Fruit fly (Drosophila melanogaster): ENCODE measurements around the gene CG11456.

CG11456 gene

DNA sequence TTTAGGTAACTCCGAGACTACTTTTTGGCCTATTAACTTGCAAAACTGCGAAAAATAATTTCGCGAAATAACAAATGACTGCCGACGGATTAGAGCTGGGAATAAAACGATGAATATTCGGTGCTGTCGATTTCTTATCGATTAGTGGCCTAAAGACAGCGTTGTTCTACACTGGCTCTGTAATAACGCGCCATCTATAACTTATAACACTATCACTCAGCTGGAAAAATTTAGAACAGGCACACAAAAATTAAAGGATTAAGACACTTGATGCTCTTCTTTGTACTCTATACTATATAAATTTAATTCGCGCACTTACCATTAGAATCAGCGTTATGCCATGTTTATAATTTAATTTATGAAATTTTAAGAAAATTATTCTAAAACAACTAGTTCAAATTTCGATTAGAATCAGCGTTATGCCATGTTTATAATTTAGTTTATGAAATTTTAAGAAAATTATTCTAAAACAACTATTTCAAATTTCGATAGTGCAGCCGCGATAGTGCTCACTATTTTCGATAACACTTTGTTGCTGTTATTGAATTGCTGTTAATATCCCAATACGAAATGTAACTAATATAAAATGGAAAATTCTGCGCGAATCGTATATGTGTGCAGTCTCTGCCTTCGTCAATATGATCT, at the start of gene CG11456, which contains the start of gene CSN3:
Gene CG11456 (plus strand): TSS at position 523 of the 645 bp plus-strand sequence.
Gene CSN3 (minus strand): TSS at position 112 of the 645 bp plus-strand sequence.
- no peak for TF ChIP-seq EcR (GFP tag; optimal IDR thresholded peaks at IDR 0.05)
- no peak for TF ChIP-seq Dll (optimal IDR thresholded peaks at IDR 0.05)

DNA sequence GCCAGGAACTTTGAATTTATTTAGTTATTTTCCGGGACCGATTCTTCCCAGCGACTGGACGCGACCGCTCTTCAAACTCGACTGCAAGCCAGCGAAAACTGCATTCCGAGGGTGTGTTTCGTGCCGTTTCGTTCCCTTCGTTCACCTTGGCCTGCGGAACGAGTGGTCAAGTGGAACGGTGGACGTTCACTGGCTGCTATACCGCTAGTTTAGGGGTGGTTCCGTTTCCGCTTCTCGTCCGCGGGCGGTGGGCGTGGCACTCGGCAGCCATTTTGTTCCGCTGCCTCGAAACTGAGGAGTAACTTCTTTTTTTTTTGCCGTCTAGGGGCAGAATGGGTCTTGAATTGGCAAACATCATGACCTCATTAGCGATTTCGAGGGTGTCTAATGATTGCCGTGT, 49.1 kb upstream of the CG11456 start, which contains the start of gene Six4:
Gene Six4 (minus strand): TSS at position 85 of the 400 bp plus-strand sequence.
- TF ChIP-seq pan (optimal IDR thresholded peaks at IDR 0.05): no peak
- TF ChIP-seq CG8478 (optimal IDR thresholded peaks at IDR 0.05): no peak
- no peak for TF ChIP-seq psq (optimal IDR thresholded peaks at IDR 0.05)
- no peak for TF ChIP-seq usp (GFP tag; optimal IDR thresholded peaks at IDR 0.05)
- no peak for TF ChIP-seq Dll (optimal IDR thresholded peaks at IDR 0.05)
- TF ChIP-seq EcR (GFP tag; optimal IDR thresholded peaks at IDR 0.05): no peak

DNA sequence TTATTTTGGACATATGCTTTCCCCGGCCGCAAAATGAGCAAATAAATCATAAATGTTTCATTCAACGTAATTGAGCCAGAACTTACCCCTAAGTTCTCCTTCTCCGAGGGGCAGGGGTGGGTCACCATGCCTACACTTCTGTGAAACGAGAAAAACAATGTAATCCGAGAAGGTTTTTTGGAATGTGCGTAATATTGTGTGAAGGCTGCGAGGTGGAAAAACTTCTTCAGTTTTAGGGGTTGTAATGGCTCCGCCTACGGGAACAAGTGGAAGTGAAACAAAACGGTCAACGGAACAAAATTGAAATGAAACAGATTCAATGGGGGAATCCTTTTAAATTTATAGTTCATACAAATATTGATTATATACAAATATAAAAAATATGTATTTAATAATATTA, 45.0 kb upstream of the CG11456 start:
- TF ChIP-seq Dll (optimal IDR thresholded peaks at IDR 0.05) (no peak), psq (optimal IDR thresholded peaks at IDR 0.05) (no peak), usp (GFP tag; optimal IDR thresholded peaks at IDR 0.05) (no peak), EcR (GFP tag; optimal IDR thresholded peaks at IDR 0.05) (no peak), pan (optimal IDR thresholded peaks at IDR 0.05) (no peak), CG8478 (optimal IDR thresholded peaks at IDR 0.05) (no peak)

DNA sequence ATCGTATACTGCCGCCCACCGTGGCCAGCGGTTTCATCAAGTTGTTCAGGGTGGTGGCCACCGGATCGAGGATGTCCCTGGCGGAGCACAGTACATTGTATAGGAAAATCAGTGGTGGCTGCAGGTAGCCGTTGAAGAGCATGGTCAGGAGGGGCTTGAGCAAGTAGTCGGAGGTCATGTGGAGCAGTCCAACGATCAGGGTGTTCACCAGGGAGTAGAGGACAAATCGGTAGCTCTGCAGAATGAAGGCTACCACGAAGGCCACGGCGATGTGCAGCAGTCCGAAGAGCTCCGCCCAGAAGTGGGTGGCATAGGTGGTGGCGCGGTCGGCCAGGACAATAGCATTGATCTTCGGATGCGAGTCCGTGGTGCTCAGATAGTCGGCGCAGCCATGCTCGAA, 44.4 kb upstream of the CG11456 start:
- TF ChIP-seq psq (optimal IDR thresholded peaks at IDR 0.05): no peak
- no peak for TF ChIP-seq pan (optimal IDR thresholded peaks at IDR 0.05)
- TF ChIP-seq EcR (GFP tag; optimal IDR thresholded peaks at IDR 0.05): no peak
- no peak for TF ChIP-seq usp (GFP tag; optimal IDR thresholded peaks at IDR 0.05)

DNA sequence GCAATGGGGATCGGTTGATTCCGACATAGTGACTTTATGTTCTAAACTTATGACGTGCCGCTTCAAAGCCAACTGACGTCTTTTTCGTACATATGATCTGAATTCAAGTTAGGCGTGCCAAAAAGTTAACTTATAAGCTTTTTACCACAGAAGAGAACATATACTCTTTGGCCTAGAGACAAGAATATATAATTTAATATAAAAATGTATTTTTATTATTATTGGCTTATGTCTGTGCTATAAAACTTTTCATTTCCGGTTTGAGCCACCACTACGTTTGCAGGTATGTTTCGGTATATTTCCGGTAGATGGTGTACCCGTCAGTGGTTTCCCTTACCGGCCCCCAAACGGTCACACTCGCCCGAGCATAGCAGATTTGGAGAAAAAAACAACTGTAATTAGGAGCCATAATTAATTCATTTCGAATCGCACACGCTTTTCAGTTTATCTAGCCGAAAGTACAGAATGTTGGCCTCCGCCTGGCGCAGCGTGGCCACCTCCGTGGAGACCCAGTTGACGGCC, 43.4 kb upstream of the CG11456 start, which contains the start of the genes CG3698 and tzn:
Gene CG3698 (minus strand): TSS at position 51 of the 522 bp plus-strand sequence.
Gene tzn (plus strand): TSS at position 321 of the 522 bp plus-strand sequence.
- no peak for TF ChIP-seq Dll (optimal IDR thresholded peaks at IDR 0.05)

DNA sequence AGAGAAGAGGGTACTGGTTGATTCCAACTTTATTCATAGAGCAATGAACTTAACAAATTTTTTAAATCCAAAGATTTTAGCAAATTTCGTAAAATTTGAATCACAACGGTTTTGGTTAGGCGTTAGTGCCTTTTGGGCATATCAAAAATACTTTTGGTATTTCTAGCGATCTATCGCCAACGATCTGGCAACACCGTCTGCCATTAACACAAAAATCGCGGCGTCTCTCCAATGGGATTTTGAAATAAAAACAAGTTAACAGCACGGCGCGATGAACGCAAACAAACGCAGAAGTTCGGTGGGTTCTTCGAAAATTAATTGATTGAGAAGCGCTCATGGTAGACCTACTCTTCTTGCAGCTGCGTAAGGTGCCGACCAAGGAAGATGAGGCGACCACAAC, 41.6 kb upstream of the CG11456 start, which contains the start of gene Spc105R:
Gene Spc105R (plus strand): TSS at position 203 of the 400 bp plus-strand sequence.
- TF ChIP-seq CG8478 (optimal IDR thresholded peaks at IDR 0.05): no peak
- no peak for TF ChIP-seq Dll (optimal IDR thresholded peaks at IDR 0.05)
- no peak for TF ChIP-seq pan (optimal IDR thresholded peaks at IDR 0.05)
- TF ChIP-seq psq (optimal IDR thresholded peaks at IDR 0.05): no peak
- no peak for TF ChIP-seq EcR (GFP tag; optimal IDR thresholded peaks at IDR 0.05)
- TF ChIP-seq usp (GFP tag; optimal IDR thresholded peaks at IDR 0.05): no peak

DNA sequence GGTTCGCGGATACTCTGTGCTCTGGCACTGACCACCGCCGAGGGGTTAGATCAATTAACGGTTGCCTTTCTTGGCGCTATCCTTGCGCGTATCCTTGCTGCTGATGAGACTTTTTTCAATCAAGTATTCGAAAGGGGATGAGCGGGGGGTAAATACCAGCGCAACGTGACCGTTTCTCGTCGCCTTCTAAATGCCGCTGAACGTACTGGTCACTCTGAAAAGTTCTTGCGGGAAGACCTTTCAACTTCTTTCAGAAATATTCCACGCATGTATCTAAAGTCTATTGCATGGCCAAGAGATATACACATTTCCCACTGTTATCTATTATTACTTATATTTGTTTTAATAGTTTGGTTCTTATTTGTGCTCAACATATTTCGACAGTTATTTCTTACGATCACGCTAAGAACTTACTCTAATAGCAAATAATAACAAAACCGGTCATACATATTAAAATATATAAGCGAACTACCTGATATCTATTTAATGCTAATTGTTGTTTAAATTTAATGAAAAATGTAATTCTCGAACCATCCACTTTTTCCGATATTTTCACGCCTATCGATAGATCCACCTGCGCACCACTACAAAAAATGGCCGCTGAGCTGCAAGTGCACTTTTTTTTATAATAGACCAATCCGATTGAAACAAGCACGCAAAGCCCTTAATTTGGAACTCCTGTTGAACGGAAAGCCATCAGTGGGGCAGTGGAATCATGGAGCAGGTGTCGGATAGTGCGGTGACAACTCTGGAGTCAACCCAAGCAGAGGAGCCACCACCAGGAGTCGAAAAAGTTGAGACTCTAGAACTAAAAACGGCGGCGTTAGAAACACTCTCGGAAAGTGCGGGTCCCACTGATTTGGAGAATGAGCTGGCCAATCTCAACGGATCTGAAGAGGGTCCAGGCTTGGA, 32.4 kb upstream of the CG11456 start, which contains the start of the genes CG3634 and HIPP1:
Gene CG3634 (minus strand): TSS at position 185 of the 912 bp plus-strand sequence.
Gene HIPP1 (plus strand): TSS at position 582 of the 912 bp plus-strand sequence.
- no peak for TF ChIP-seq psq (optimal IDR thresholded peaks at IDR 0.05)
- TF ChIP-seq CG8478 (optimal IDR thresholded peaks at IDR 0.05): no peak
- TF ChIP-seq pan (optimal IDR thresholded peaks at IDR 0.05): no peak
- TF ChIP-seq EcR (GFP tag; optimal IDR thresholded peaks at IDR 0.05): no peak
- no peak for TF ChIP-seq Dll (optimal IDR thresholded peaks at IDR 0.05)
- TF ChIP-seq usp (GFP tag; optimal IDR thresholded peaks at IDR 0.05): no peak

DNA sequence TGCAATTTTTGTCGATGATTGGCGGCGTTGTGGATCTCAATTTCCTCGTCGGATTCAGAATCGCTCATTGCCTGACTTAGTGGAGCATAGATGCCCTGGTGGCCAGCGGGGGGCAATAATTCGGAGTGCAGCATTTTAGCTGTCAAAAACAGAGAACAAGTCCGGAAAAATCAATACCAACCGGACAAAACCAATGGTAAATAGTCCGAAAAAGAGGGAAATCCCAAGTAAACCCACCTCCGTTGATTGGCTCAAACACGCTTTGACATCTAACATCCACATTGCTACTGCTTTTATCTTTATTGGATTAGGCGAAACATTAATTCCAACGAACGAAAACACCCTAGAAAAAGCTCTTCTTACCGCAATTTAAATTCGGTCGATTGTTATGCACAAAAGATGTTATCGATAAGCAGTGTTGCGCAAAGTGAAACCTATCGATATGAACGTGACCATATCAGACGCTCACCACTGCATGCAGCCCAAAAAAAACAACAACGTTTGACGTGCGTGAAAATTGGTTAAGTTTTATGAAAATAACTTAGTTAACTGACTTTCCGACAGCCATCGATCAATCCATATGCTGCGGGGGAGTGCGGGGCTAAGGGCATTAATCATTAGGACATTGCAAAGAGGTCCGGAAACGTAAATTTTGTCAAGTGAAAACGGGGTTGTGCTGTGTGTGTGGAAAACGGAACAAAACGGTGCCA, 26.0 kb upstream of the CG11456 start, which contains the start of the genes CG3618 and Pka-R1:
Gene CG3618 (minus strand): TSS at position 410 of the 710 bp plus-strand sequence.
Gene Pka-R1 (plus strand): TSS at position 453 of the 710 bp plus-strand sequence.
- TF ChIP-seq Dll (optimal IDR thresholded peaks at IDR 0.05) (no peak), psq (optimal IDR thresholded peaks at IDR 0.05) (no peak), usp (GFP tag; optimal IDR thresholded peaks at IDR 0.05) (no peak), CG8478 (optimal IDR thresholded peaks at IDR 0.05) (no peak), pan (optimal IDR thresholded peaks at IDR 0.05) (no peak), EcR (GFP tag; optimal IDR thresholded peaks at IDR 0.05) (no peak)

DNA sequence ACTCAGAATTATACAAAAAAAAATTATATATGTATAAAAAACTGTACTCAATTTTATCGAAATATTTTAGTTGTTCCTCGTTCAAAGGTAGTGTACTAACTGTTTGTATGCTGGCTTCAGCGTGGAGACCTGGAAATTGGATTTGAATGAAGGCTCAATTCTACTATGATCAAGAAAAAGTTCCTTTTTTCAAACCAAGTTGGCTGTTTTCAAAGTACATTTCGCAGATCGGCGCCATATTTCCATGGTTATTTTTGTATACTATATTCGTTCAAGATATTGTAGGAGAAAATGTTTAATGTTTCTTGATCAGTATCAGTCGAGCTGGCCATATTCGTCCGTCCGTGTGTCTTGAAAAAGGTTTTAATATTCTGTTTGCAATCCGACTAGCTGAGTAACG, 23.9 kb upstream of the CG11456 start, which contains the start of gene Mst77F:
Gene Mst77F (minus strand): TSS at position 101 of the 400 bp plus-strand sequence.
- no peak for TF ChIP-seq Dll (optimal IDR thresholded peaks at IDR 0.05)
- no peak for TF ChIP-seq usp (GFP tag; optimal IDR thresholded peaks at IDR 0.05)
- no peak for TF ChIP-seq pan (optimal IDR thresholded peaks at IDR 0.05)
- no peak for TF ChIP-seq CG8478 (optimal IDR thresholded peaks at IDR 0.05)
- no peak for TF ChIP-seq psq (optimal IDR thresholded peaks at IDR 0.05)
- TF ChIP-seq EcR (GFP tag; optimal IDR thresholded peaks at IDR 0.05): no peak

DNA sequence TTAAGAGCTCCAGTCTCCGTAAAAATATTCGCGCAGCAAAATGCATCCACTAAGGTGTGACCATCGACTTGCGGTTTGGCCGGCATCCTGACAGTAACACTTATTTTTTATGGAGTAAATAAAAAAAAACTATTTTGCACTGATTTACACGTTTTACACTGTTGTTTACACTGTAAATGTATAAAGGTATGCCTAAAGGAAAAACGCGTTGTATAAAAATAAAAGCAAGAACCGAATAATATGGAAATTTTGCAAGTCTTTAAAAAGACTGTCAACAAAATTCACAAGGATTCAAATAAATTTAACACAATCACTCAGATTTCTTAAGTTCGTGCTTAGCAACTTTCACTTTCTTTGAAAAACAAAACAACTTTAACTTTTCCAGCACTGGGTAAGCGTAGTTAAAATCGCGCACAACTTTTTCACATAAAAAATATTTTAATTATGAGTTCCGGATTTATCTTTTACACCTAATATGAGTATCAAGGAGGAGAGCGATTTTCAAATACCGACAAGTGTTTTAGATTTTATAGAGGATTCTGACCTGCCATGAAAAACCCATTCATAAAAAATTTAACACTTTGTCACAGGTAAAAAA, 18.5 kb upstream of the CG11456 start:
- TF ChIP-seq psq (optimal IDR thresholded peaks at IDR 0.05) (no peak), usp (GFP tag; optimal IDR thresholded peaks at IDR 0.05) (no peak), EcR (GFP tag; optimal IDR thresholded peaks at IDR 0.05) (no peak), pan (optimal IDR thresholded peaks at IDR 0.05) (no peak), Dll (optimal IDR thresholded peaks at IDR 0.05) (no peak), CG8478 (optimal IDR thresholded peaks at IDR 0.05) (no peak)
